Worm (Caenorhabditis elegans) whole organism, L4 larva: ENCODE results near the gene srg-20.

Source experiments
- ama-1 ChIP-seq: fragments of 150-350 bp; optimal IDR thresholded peaks from 2 replicates; lab custom pipeline; 2014; ENCODE audit warnings: inconsistent platforms, mixed read lengths
- pha-4 ChIP-seq, 2 experiments: fragments of 150-350 bp in 1 of 2; fragments of 200-800 bp in 1 of 2; sonication (Bioruptor generic) in 1 of 2; IDR thresholded peaks in 1 of 2; optimal IDR thresholded peaks in 1 of 2; 2 replicates each; pipeline versions ENCODE4 v1.3.6 to Lab custom; 2014 to 2022; ENCODE audit warnings: missing genetic modification characterization in 2 of 2, missing genetic modification reagents in 2 of 2, missing biosample characterization in 1 of 2, missing compliant biosample characterization in 1 of 2
- unc-62 ChIP-seq, 3 experiments: fragments of 150-350 bp in 1 of 3; sonication (generic microtip); optimal IDR thresholded peaks in 2 of 3; peaks in 1 of 3; 1 replicate in 1 of 3; 2 replicates in 2 of 3; lab custom pipeline; 2014 to 2017; ENCODE audit warnings: missing biosample characterization in 3 of 3, missing genetic modification characterization in 3 of 3, missing genetic modification reagents in 3 of 3, missing genotype in 1 of 3

DNA sequence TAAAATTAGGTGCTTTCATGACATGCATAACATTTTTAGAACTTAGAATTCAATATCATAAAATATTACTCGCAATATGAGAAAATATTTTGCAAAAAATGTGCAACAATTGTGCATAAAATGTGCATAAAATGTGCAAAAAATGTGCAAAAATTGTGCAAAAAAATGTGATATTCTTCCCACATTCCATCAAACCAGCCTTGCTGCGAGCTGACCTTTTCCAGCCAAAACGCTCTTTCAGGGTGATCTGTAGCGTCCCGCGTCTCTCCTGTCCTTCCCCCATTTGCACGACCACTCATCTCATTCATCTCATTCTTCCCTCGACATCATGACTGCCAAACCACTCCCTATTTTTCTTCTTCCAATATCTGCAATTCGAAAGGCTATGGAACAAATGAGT lies 39.6 kb downstream of the srg-20 start, which contains the start of gene fbxb-17:
- TF ChIP-seq unc-62 (GFP tag; optimal IDR thresholded peaks at IDR 0.05 in 1 of 2; lab: Kevin White, UChicago) = peak in 1 of 2 experiments; percentile 5
- no peak for TF ChIP-seq unc-62 (tag; optimal IDR thresholded peaks at IDR 0.05; lab: Kevin White, UChicago)
- TF ChIP-seq ama-1 = no peak
- no peak for TF ChIP-seq pha-4 (GFP tag; IDR thresholded peaks at IDR 0.05; lab: Robert Waterston, UW)
- TF ChIP-seq pha-4 (tag; optimal IDR thresholded peaks at IDR 0.05; lab: Kevin White, UChicago) = no peak
